Worm (Caenorhabditis elegans): ENCODE measurements around the gene srbc-38.

Gene srbc-38

ce11 chrV:706918-707317 is at the start of gene srbc-38:
Gene srbc-38, plus strand, starts transcription at chrV:707218.
- no peak for TF ChIP-seq attf-3 (GFP tag; conservative IDR thresholded peaks at IDR 0.05)
- TF ChIP-seq B0035.1 (tag; optimal IDR thresholded peaks at IDR 0.05) = no peak
- no peak for TF ChIP-seq let-607 (tag; optimal IDR thresholded peaks at IDR 0.05)
- TF ChIP-seq mxl-1 (tag; optimal IDR thresholded peaks at IDR 0.05) = no peak
- TF ChIP-seq Y56A3A.18 (GFP tag; IDR thresholded peaks at IDR 0.05) = no peak
- no peak for TF ChIP-seq hlh-12 (tag; optimal IDR thresholded peaks at IDR 0.05)
- TF ChIP-seq tbp1 (GFP tag; optimal IDR thresholded peaks at IDR 0.05) = no peak
- no peak for TF ChIP-seq F33H1.4 (GFP tag; IDR thresholded peaks at IDR 0.05)
- no peak for TF ChIP-seq let-526 (GFP tag; IDR thresholded peaks at IDR 0.05)
- TF ChIP-seq dpff-1 (tag; optimal IDR thresholded peaks at IDR 0.05) = no peak
- TF ChIP-seq pha-4 (tag; optimal IDR thresholded peaks at IDR 0.05) = no peak
- TF ChIP-seq nhr-179 (tag; optimal IDR thresholded peaks at IDR 0.05) = no peak
- no peak for TF ChIP-seq F39B2.1 (GFP tag; IDR thresholded peaks at IDR 0.05)

- TF ChIP-seq bed-1 (GFP tag; IDR thresholded peaks at IDR 0.05) (no peak), rec-8 (tag; optimal IDR thresholded peaks at IDR 0.05) (no peak), F22D6.2 (tag; optimal IDR thresholded peaks at IDR 0.05) (no peak), nhr-80 (tag; optimal IDR thresholded peaks at IDR 0.05) (no peak), mcd-1 (GFP tag; IDR thresholded peaks at IDR 0.05) (no peak), somi-1 (GFP tag; optimal IDR thresholded peaks at IDR 0.05) (no peak), dox-1 (GFP tag; IDR thresholded peaks at IDR 0.05) (no peak), T26A5.8 (tag; optimal IDR thresholded peaks at IDR 0.05) (no peak), K12H6.12 (tag; optimal IDR thresholded peaks at IDR 0.05) (no peak), pbrm-1 (GFP tag; IDR thresholded peaks at IDR 0.05) (no peak), B0019.2 (GFP tag; conservative IDR thresholded peaks at IDR 0.05) (no peak), tlf-1 (GFP tag; optimal IDR thresholded peaks at IDR 0.05) (no peak), F49E8.2 (tag; optimal IDR thresholded peaks at IDR 0.05; ENCODE audit: insufficient read depth) (no peak)
Measured at ce11 chrV:657678-658077, 49.3 kb upstream of the srbc-38 start, which contains the start of gene srh-246. Gene srh-246, minus strand, starts transcription at chrV:657778.

- TF ChIP-seq egrh-3 (GFP tag; IDR thresholded peaks at IDR 0.05) = peak; percentile 92
- TF ChIP-seq madf-3 (GFP tag; IDR thresholded peaks at IDR 0.05) = peak; percentile 74; the same call in 1 of the 2 replicates
- peak; percentile 99; the same call in 1 of the 2 replicates for TF ChIP-seq Y53F4B.3 (GFP tag; IDR thresholded peaks at IDR 0.05)
- 0 out of 2 replicates have a peak, but pooled peaks have one; percentile 35 for TF ChIP-seq hsf-1 (GFP tag; IDR thresholded peaks at IDR 0.05)
- peak; percentile 44; the same call in 1 of the 2 replicates for TF ChIP-seq ceh-91 (GFP tag; IDR thresholded peaks at IDR 0.05)
Measured at ce11 chrV:658140-658539, 48.9 kb upstream of the srbc-38 start.

DNA sequence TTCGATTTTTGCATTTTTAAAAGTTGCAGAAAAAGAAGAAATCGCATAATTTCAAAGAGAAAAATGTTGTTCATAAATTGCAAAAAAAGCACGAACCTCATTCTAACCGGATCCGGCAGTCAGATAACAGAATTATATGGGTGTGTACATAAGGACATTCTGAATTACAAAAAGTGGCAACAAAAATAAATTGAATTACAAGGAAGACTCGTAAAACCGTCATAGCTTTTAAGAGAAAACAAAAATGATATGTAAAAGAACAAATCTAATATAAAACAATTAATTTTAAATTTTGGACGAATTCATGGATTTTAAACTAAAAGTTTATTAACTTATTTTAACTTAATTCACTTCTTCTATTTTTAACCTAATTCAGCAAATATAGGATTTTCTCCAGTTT is 46.8 kb upstream of the srbc-38 start, which contains the start of gene F31F4.17:
F31F4.17 (minus strand) TSS at position 101 of the 400 bp plus-strand sequence.
- TF ChIP-seq K12H6.12 (tag; optimal IDR thresholded peaks at IDR 0.05) (no peak), F52B5.7 (tag; optimal IDR thresholded peaks at IDR 0.05) (no peak)

ce11 chrV:664337-664847 is 42.6 kb upstream of the srbc-38 start, which contains the start of the genes F31F4.11 and srh-266:
Gene F31F4.11, minus strand, starts transcription at chrV:664437.
Gene srh-266, plus strand, starts transcription at chrV:664797.
- no peak for TF ChIP-seq F23B12.7 (tag; optimal IDR thresholded peaks at IDR 0.05; ENCODE audit: insufficient read depth)
- TF ChIP-seq cebp-1 (GFP tag; IDR thresholded peaks at IDR 0.05) = no peak
- no peak for TF ChIP-seq cebp-1 (tag; optimal IDR thresholded peaks at IDR 0.05)
- TF ChIP-seq efl-1 (GFP tag; optimal IDR thresholded peaks at IDR 0.05) = no peak
- no peak for TF ChIP-seq snpc-4 (GFP tag; optimal IDR thresholded peaks at IDR 0.05)
- no peak for TF ChIP-seq snpc-4 (tag; optimal IDR thresholded peaks at IDR 0.05)
- TF ChIP-seq snpc-1.1 (tag; optimal IDR thresholded peaks at IDR 0.05; ENCODE audit: insufficient read depth) = no peak
- no peak for TF ChIP-seq nhr-90 (tag; optimal IDR thresholded peaks at IDR 0.05)
- no peak for TF ChIP-seq lin-40 (tag; optimal IDR thresholded peaks at IDR 0.05)
- TF ChIP-seq akir-1 (GFP tag; optimal IDR thresholded peaks at IDR 0.05) = no peak
- TF ChIP-seq let-607 (tag; optimal IDR thresholded peaks at IDR 0.05) = no peak
- TF ChIP-seq nfya-1 (tag; optimal IDR thresholded peaks at IDR 0.05; ENCODE audit: borderline replicate concordance, insufficient read depth) = no peak
